Worm (Caenorhabditis elegans) whole organism, young adult: ENCODE results near the gene snai-1.

Experiments
- B0019.2 ChIP-seq: fragments of 200-800 bp; sonication (Bioruptor generic); conservative IDR thresholded peaks from 2 replicates; pipeline ENCODE4 v1.3.6; 2022; ENCODE audit warnings: missing genetic modification reagents, missing genetic modification characterization, missing compliant biosample characterization
- F57C9.4 ChIP-seq: sonication (generic microtip); optimal IDR thresholded peaks from 2 replicates; lab custom pipeline; 2017; ENCODE audit warnings: mild to moderate bottlenecking, missing genetic modification characterization, missing compliant biosample characterization
- ama-1 ChIP-seq, 3 experiments: fragments of 150-350 bp in 1 of 3; sonication (generic microtip) in 2 of 3; optimal IDR thresholded peaks; 2 replicates each; lab custom pipeline; 2014 to 2018; ENCODE audit warnings: missing biosample characterization in 2 of 3, missing genetic modification characterization in 2 of 3, missing genetic modification reagents in 2 of 3
- fkh-3 ChIP-seq: sonication (generic microtip); optimal IDR thresholded peaks from 2 replicates; lab custom pipeline; 2016; ENCODE audit warnings: mild to moderate bottlenecking, missing genetic modification characterization, missing compliant biosample characterization
- hmg-1.2 ChIP-seq: fragments of 200-800 bp; sonication (Bioruptor generic); IDR thresholded peaks from 2 replicates; pipeline ENCODE4 v1.3.6; 2022; ENCODE audit warnings: missing genetic modification reagents, missing genetic modification characterization, missing compliant biosample characterization
- hmg-20 ChIP-seq: fragments of 200-800 bp; sonication (Bioruptor generic); IDR thresholded peaks from 2 replicates; pipeline ENCODE4 v1.3.6; 2022; ENCODE audit warnings: missing genetic modification reagents, missing genetic modification characterization, missing compliant biosample characterization
- lin-35 ChIP-seq, 3 experiments: fragments of 150-350 bp in 2 of 3; sonication (generic microtip) in 1 of 3; optimal IDR thresholded peaks; 2 replicates each; lab custom pipeline; 2014 to 2018; ENCODE audit warnings: missing biosample characterization in 3 of 3, missing genetic modification characterization in 3 of 3, missing genetic modification reagents in 3 of 3
- lin-40 ChIP-seq: sonication (generic microtip); optimal IDR thresholded peaks from 2 replicates; lab custom pipeline; 2016; ENCODE audit warnings: missing genetic modification characterization, mild to moderate bottlenecking, missing compliant biosample characterization, missing genotype, missing genetic modification reagents
- nhr-90 ChIP-seq: sonication (generic microtip); optimal IDR thresholded peaks from 2 replicates; lab custom pipeline; 2016; ENCODE audit warnings: missing genotype, mild to moderate bottlenecking, missing genetic modification characterization, missing compliant biosample characterization
- ztf-25 ChIP-seq: fragments of 200-800 bp; sonication (Bioruptor generic); IDR thresholded peaks from 2 replicates; pipeline ENCODE4 v1.3.6; 2022; ENCODE audit warnings: missing genetic modification reagents, missing genetic modification characterization, missing compliant biosample characterization

DNA sequence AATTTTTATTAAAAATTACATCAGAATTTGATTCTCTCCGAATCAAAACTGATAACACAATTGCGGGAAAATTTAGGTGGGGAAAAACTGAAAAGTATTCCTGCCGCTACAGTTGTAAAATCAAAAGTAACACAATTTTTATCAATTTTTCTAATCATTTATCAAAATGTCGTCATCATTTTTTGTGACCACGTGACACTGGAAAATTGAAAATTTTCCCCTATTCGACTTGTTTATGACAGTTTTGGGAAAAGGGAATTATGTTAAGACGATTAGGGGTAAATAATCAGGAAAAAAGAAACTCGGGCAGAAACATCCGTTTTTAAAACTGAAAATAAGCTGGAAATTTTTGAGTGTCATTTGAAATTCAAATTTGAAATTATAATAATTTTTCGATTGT, 16.7 kb downstream of the snai-1 start:
- TF ChIP-seq fkh-3 (no peak), B0019.2 (GFP tag; lab: Robert Waterston, UW) (no peak), hmg-1.2 (GFP tag; lab: Robert Waterston, UW) (no peak), lin-40 (tag; lab: Kevin White, UChicago) (peak; percentile 2), ztf-25 (GFP tag; lab: Robert Waterston, UW) (no peak), hmg-20 (GFP tag; lab: Robert Waterston, UW) (no peak), ama-1 (optimal IDR thresholded peaks at IDR 0.05; lab: Kevin White, UChicago) (no peak), ama-1 (GFP tag; optimal IDR thresholded peaks at IDR 0.05; lab: Kevin White, UChicago) (no peak), lin-35 (GFP tag; optimal IDR thresholded peaks at IDR 0.05; lab: Kevin White, UChicago) (no peak), F57C9.4 (no peak), nhr-90 (tag; lab: Kevin White, UChicago) (no peak)
